Fruit fly (Drosophila melanogaster) whole organism, embryonic: ENCODE results near the gene klar.

Experiments used
- Asciz ChIP-seq: fragments of 200-800 bp; sonication (Bioruptor generic); optimal IDR thresholded peaks from 2 replicates; lab custom pipeline; 2017; ENCODE audit warnings: missing biosample characterization, mild to moderate bottlenecking, missing genetic modification characterization, missing genetic modification reagents
- BtbVII ChIP-seq: fragments of 200-800 bp; sonication (Bioruptor generic); optimal IDR thresholded peaks from 3 replicates; lab custom pipeline; 2017; ENCODE audit warnings: missing biosample characterization, mild to moderate bottlenecking, missing genetic modification characterization
- CG10366 ChIP-seq: fragments of 200-800 bp; sonication (Bioruptor generic); IDR thresholded peaks from 2 replicates; pipeline ENCODE4 v1.3.6; 2022; ENCODE audit warnings: missing biosample characterization, missing genetic modification characterization
- CG10565 ChIP-seq: fragments of 200-800 bp; sonication (Bioruptor generic); optimal IDR thresholded peaks from 3 replicates; lab custom pipeline; 2016; ENCODE audit warnings: missing biosample characterization, mild to moderate bottlenecking, missing genetic modification characterization
- CG10654 ChIP-seq: fragments of 200-800 bp; sonication (Bioruptor generic); optimal IDR thresholded peaks from 2 replicates; lab custom pipeline; 2016; ENCODE audit warnings: missing biosample characterization, missing genetic modification characterization
- CG12071 ChIP-seq: fragments of 200-800 bp; sonication (Bioruptor generic); optimal IDR thresholded peaks from 3 replicates; lab custom pipeline; 2018; ENCODE audit warnings: missing biosample characterization, mild to moderate bottlenecking, missing genetic modification characterization
- CG14014 ChIP-seq: fragments of 200-800 bp; sonication (Bioruptor generic); IDR thresholded peaks from 2 replicates; pipeline ENCODE4 v1.3.6; 2022; ENCODE audit warnings: missing biosample characterization, missing genetic modification characterization
- CG14710 ChIP-seq: fragments of 200-800 bp; sonication (Bioruptor generic); optimal IDR thresholded peaks from 3 replicates; lab custom pipeline; 2019; ENCODE audit warnings: missing biosample characterization, mild to moderate bottlenecking, missing genetic modification characterization, moderate library complexity
- CG15601 ChIP-seq: fragments of 200-800 bp; sonication (Bioruptor generic); optimal IDR thresholded peaks from 3 replicates; lab custom pipeline; 2019; ENCODE audit warnings: missing biosample characterization, mild to moderate bottlenecking, missing genetic modification characterization, moderate library complexity
- CG1647 ChIP-seq: fragments of 200-800 bp; sonication (Bioruptor generic); optimal IDR thresholded peaks from 3 replicates; lab custom pipeline; 2016; ENCODE audit warnings: missing biosample characterization, missing genetic modification characterization
- CG17568 ChIP-seq: fragments of 200-800 bp; sonication (Bioruptor generic); optimal IDR thresholded peaks from 2 replicates; lab custom pipeline; 2018; ENCODE audit warnings: missing biosample characterization, mild to moderate bottlenecking, missing genetic modification characterization, moderate library complexity
- CG2129 ChIP-seq: fragments of 200-800 bp; sonication (Bioruptor generic); IDR thresholded peaks from 2 replicates; pipeline ENCODE4 v1.3.6; 2022; ENCODE audit warnings: missing biosample characterization, missing genetic modification characterization; ENCODE audit not compliant: partially characterized antibody
- CG33557 ChIP-seq: fragments of 200-800 bp; sonication (Bioruptor generic); optimal IDR thresholded peaks from 2 replicates; lab custom pipeline; 2019; ENCODE audit warnings: missing biosample characterization, mild to moderate bottlenecking, missing genetic modification characterization, moderate library complexity
- CG3407 ChIP-seq: fragments of 200-800 bp; sonication (Bioruptor generic); optimal IDR thresholded peaks from 2 replicates; lab custom pipeline; 2018; ENCODE audit warnings: missing biosample characterization, mild to moderate bottlenecking, missing genetic modification characterization
- CG3838 ChIP-seq: fragments of 200-800 bp; sonication (Bioruptor generic); optimal IDR thresholded peaks from 3 replicates; lab custom pipeline; 2016; ENCODE audit warnings: missing biosample characterization, missing genetic modification characterization
- CG4730 ChIP-seq: fragments of 200-800 bp; sonication (Bioruptor generic); IDR thresholded peaks from 2 replicates; pipeline ENCODE4 v1.3.6; 2022; ENCODE audit warnings: missing biosample characterization, missing genetic modification characterization
- CG8290 ChIP-seq, 3 experiments: fragments of 200-800 bp; sonication (Bioruptor generic); optimal IDR thresholded peaks; 2 replicates each; lab custom pipeline; 2016 to 2019; ENCODE audit warnings: missing biosample characterization in 3 of 3, missing genetic modification characterization in 3 of 3, mild to moderate bottlenecking in 2 of 3, moderate library complexity in 1 of 3
- CG8359 ChIP-seq: fragments of 200-800 bp; sonication (Bioruptor generic); optimal IDR thresholded peaks from 2 replicates; lab custom pipeline; 2017; ENCODE audit warnings: missing biosample characterization, mild to moderate bottlenecking, missing genetic modification characterization, borderline replicate concordance
- CG9797 ChIP-seq: fragments of 200-800 bp; sonication (Bioruptor generic); optimal IDR thresholded peaks from 3 replicates; lab custom pipeline; 2018; ENCODE audit warnings: missing biosample characterization, mild to moderate bottlenecking, missing genetic modification characterization
- Chrac-16 ChIP-seq: fragments of 200-800 bp; sonication (Bioruptor generic); optimal IDR thresholded peaks from 3 replicates; lab custom pipeline; 2016; ENCODE audit warnings: missing biosample characterization, missing genetic modification characterization
- CrebB ChIP-seq: fragments of 200-800 bp; sonication (Bioruptor generic); optimal IDR thresholded peaks from 3 replicates; lab custom pipeline; 2018; ENCODE audit warnings: missing biosample characterization, mild to moderate bottlenecking, missing genetic modification characterization
- Dref ChIP-seq: fragments of 200-800 bp; sonication (Bioruptor generic); IDR thresholded peaks from 2 replicates; pipeline ENCODE4 v1.3.6; 2022; ENCODE audit warnings: missing biosample characterization, missing genetic modification characterization
- Fer1 ChIP-seq: fragments of 200-800 bp; sonication (Bioruptor generic); optimal IDR thresholded peaks from 2 replicates; lab custom pipeline; 2017; ENCODE audit warnings: missing biosample characterization, mild to moderate bottlenecking, missing genetic modification characterization
- HLH3B ChIP-seq: fragments of 200-800 bp; sonication (Bioruptor generic); IDR thresholded peaks from 2 replicates; pipeline ENCODE4 v1.3.6; 2022; ENCODE audit warnings: missing biosample characterization, missing genetic modification characterization
- HLH4C ChIP-seq: fragments of 200-800 bp; sonication (Bioruptor generic); IDR thresholded peaks from 3 replicates; pipeline ENCODE4 v1.3.6; 2022; ENCODE audit warnings: missing biosample characterization, missing genetic modification characterization; ENCODE audit not compliant: partially characterized antibody
- HmgZ ChIP-seq: fragments of 200-800 bp; sonication (Bioruptor generic); optimal IDR thresholded peaks from 2 replicates; lab custom pipeline; 2018; ENCODE audit warnings: missing biosample characterization, mild to moderate bottlenecking, missing genetic modification characterization
- Hmr ChIP-seq: fragments of 200-800 bp; sonication (Bioruptor generic); optimal IDR thresholded peaks from 3 replicates; lab custom pipeline; 2017; ENCODE audit warnings: mild to moderate bottlenecking, missing biosample characterization, missing genetic modification reagents, missing genetic modification characterization
- Med ChIP-seq: fragments of 200-800 bp; sonication (Bioruptor generic); peaks from one replicate; lab custom pipeline; 2016; ENCODE audit warnings: missing biosample characterization, missing genetic modification characterization, mild to moderate bottlenecking, inconsistent platforms, moderate library complexity
- Meics ChIP-seq: fragments of 200-800 bp; sonication (Bioruptor generic); optimal IDR thresholded peaks from 2 replicates; lab custom pipeline; 2017; ENCODE audit warnings: missing biosample characterization, mild to moderate bottlenecking, missing genetic modification characterization
- Mes4 ChIP-seq: fragments of 200-800 bp; sonication (Bioruptor generic); optimal IDR thresholded peaks from 2 replicates; lab custom pipeline; 2016; ENCODE audit warnings: missing biosample characterization, missing genetic modification characterization
- Ptx1 ChIP-seq: fragments of 200-800 bp; sonication (Bioruptor generic); IDR thresholded peaks from 2 replicates; pipeline ENCODE4 v1.3.6; 2022; ENCODE audit warnings: missing biosample characterization, missing genetic modification characterization
- Rfx ChIP-seq: fragments of 200-800 bp; sonication (Bioruptor generic); IDR thresholded peaks from 2 replicates; pipeline ENCODE4 v1.3.6; 2022; ENCODE audit warnings: missing biosample characterization, missing genetic modification characterization
- Sox100B ChIP-seq: fragments of 200-800 bp; sonication (Bioruptor generic); optimal IDR thresholded peaks from 3 replicates; lab custom pipeline; 2018; ENCODE audit warnings: missing biosample characterization, mild to moderate bottlenecking, missing genetic modification characterization
- bsh ChIP-seq, 2 experiments: fragments of 200-800 bp; sonication (Bioruptor generic); optimal IDR thresholded peaks; 2 replicates each; lab custom pipeline; 2017 to 2018; ENCODE audit warnings: mild to moderate bottlenecking in 2 of 2, missing biosample characterization in 2 of 2, missing genetic modification characterization in 2 of 2, moderate library complexity in 1 of 2
- btn ChIP-seq: fragments of 200-800 bp; sonication (Bioruptor generic); optimal IDR thresholded peaks from 2 replicates; lab custom pipeline; 2016; ENCODE audit warnings: missing biosample characterization, missing genetic modification characterization
- cato ChIP-seq: fragments of 200-800 bp; sonication (Bioruptor generic); optimal IDR thresholded peaks from 2 replicates; lab custom pipeline; 2016; ENCODE audit warnings: missing biosample characterization, missing genetic modification characterization, borderline replicate concordance
- chm ChIP-seq: fragments of 200-800 bp; sonication (Bioruptor generic); IDR thresholded peaks from 2 replicates; pipeline ENCODE4 v1.3.6; 2022; ENCODE audit warnings: missing biosample characterization, missing genetic modification characterization
- dan ChIP-seq: fragments of 200-800 bp; sonication (Bioruptor generic); IDR thresholded peaks from 2 replicates; pipeline ENCODE4 v1.3.6; 2022; ENCODE audit warnings: missing biosample characterization, missing genetic modification characterization
- eve ChIP-seq, 2 experiments: fragments of >200 bp; optimal IDR thresholded peaks; 2 replicates each; lab custom pipeline; 2017; ENCODE audit warnings: missing biosample characterization in 2 of 2, missing genetic modification characterization in 2 of 2
- exex ChIP-seq: fragments of 200-800 bp; sonication (Bioruptor generic); optimal IDR thresholded peaks from 4 replicates; lab custom pipeline; 2018; ENCODE audit warnings: missing biosample characterization, mild to moderate bottlenecking, missing genetic modification characterization, moderate library complexity
- fd64A ChIP-seq: fragments of 200-800 bp; sonication (Bioruptor generic); optimal IDR thresholded peaks from 3 replicates; lab custom pipeline; 2018; ENCODE audit warnings: missing biosample characterization, mild to moderate bottlenecking, missing genetic modification characterization
- gce ChIP-seq: fragments of 200-800 bp; sonication (Bioruptor generic); IDR thresholded peaks from 3 replicates; pipeline ENCODE4 v1.3.6; 2022; ENCODE audit warnings: missing biosample characterization, missing genetic modification characterization
- gem ChIP-seq: fragments of 200-800 bp; sonication (Bioruptor generic); optimal IDR thresholded peaks from 2 replicates; lab custom pipeline; 2019; ENCODE audit warnings: missing biosample characterization, mild to moderate bottlenecking, missing genetic modification characterization, moderate library complexity
- knrl ChIP-seq: fragments of 200-800 bp; sonication (Bioruptor generic); IDR thresholded peaks from 3 replicates; pipeline ENCODE4 v1.3.6; 2022; ENCODE audit warnings: missing biosample characterization, missing genetic modification characterization; ENCODE audit not compliant: partially characterized antibody
- lab ChIP-seq: fragments of 200-800 bp; sonication (Bioruptor generic); optimal IDR thresholded peaks from 3 replicates; lab custom pipeline; 2017; ENCODE audit warnings: missing biosample characterization, missing genetic modification characterization, mild to moderate bottlenecking, moderate library complexity, missing genetic modification reagents
- mirr ChIP-seq: fragments of 200-800 bp; sonication (Bioruptor generic); optimal IDR thresholded peaks from 3 replicates; lab custom pipeline; 2018; ENCODE audit warnings: missing biosample characterization, mild to moderate bottlenecking, missing genetic modification characterization
- onecut ChIP-seq: fragments of 200-800 bp; sonication (Bioruptor generic); IDR thresholded peaks from 2 replicates; pipeline ENCODE4 v1.3.6; 2022; ENCODE audit warnings: missing biosample characterization, missing genetic modification characterization
- slou ChIP-seq: fragments of 200-800 bp; sonication (Bioruptor generic); optimal IDR thresholded peaks from 3 replicates; lab custom pipeline; 2016; ENCODE audit warnings: missing biosample characterization, missing genetic modification characterization
- ssp ChIP-seq: fragments of 200-800 bp; sonication (Bioruptor generic); IDR thresholded peaks from 2 replicates; pipeline ENCODE4 v1.3.6; 2022; ENCODE audit warnings: missing biosample characterization, missing genetic modification characterization
- ttk ChIP-seq: fragments of 200-800 bp; sonication (Bioruptor generic); IDR thresholded peaks from 2 replicates; pipeline ENCODE4 v2.1.2; 2022; ENCODE audit warnings: missing biosample characterization, missing genetic modification characterization

The klar gene

dm6 chr3L:483818-484217 lies 56.6 kb downstream of the klar start (continued):
- no peak for TF ChIP-seq Rfx (GFP tag; lab: Robert Waterston, UW)
- TF ChIP-seq Meics (GFP tag; lab: Kevin White, UChicago): peak; percentile 4
- peak in 1 of 2 experiments; percentile 11 for TF ChIP-seq bsh (GFP tag; optimal IDR thresholded peaks at IDR 0.05; lab: Kevin White, UChicago)
- TF ChIP-seq Ptx1 (GFP tag; lab: Robert Waterston, UW): no peak
- TF ChIP-seq CG8359: no peak
- TF ChIP-seq Asciz: peak; percentile 53
- no peak for TF ChIP-seq gce (GFP tag; lab: Robert Waterston, UW)
- peak; percentile 68 for TF ChIP-seq lab (GFP tag; lab: Kevin White, UChicago)
- TF ChIP-seq CG3838 (GFP tag; lab: Kevin White, UChicago): no peak
- TF ChIP-seq CG10565 (GFP tag; lab: Kevin White, UChicago): no peak
- TF ChIP-seq HLH3B (GFP tag; lab: Robert Waterston, UW): 0 out of 2 replicates have a peak, but pooled peaks have one; percentile 23
- no peak for TF ChIP-seq CG8290 (GFP tag; optimal IDR thresholded peaks at IDR 0.05; lab: Kevin White, UChicago)
- peak in 1 of 2 experiments; percentile 38 for TF ChIP-seq CG8290 (tag; optimal IDR thresholded peaks at IDR 0.05; lab: Kevin White, UChicago)
- no peak for TF ChIP-seq btn (GFP tag; lab: Kevin White, UChicago)
- TF ChIP-seq CG12071 (GFP tag; lab: Kevin White, UChicago): peak; percentile 33
- TF ChIP-seq HmgZ (tag; lab: Kevin White, UChicago): no peak
- TF ChIP-seq CG14014: peak; percentile 33; the same call in 1 of the 2 replicates
- 0 out of 2 replicates have a peak, but pooled peaks have one; percentile 15 for TF ChIP-seq onecut (GFP tag; lab: Robert Waterston, UW)
- no peak for TF ChIP-seq fd64A (GFP tag; lab: Kevin White, UChicago)
- TF ChIP-seq CG33557: peak; percentile 40
- no peak for TF ChIP-seq ssp (GFP tag; lab: Robert Waterston, UW)
- no peak for TF ChIP-seq chm
- TF ChIP-seq CG9797 (GFP tag; lab: Kevin White, UChicago): no peak
- peak; percentile 7 for TF ChIP-seq Hmr (GFP tag; lab: Kevin White, UChicago)
- TF ChIP-seq Sox100B: peak; percentile 5
- peak; percentile 79 for TF ChIP-seq Med (GFP tag; lab: Kevin White, UChicago)
- TF ChIP-seq CG2129 (GFP tag; lab: Robert Waterston, UW): no peak
- TF ChIP-seq HLH4C: no peak
- no peak for TF ChIP-seq dan
- peak; percentile 32 for TF ChIP-seq Fer1 (GFP tag; lab: Kevin White, UChicago)
- TF ChIP-seq CrebB: peak; percentile 2
- no peak for TF ChIP-seq CG1647 (GFP tag; lab: Kevin White, UChicago)
- TF ChIP-seq eve (GFP tag; optimal IDR thresholded peaks at IDR 0.05; lab: Kevin White, UChicago): peak in 1 of 2 experiments; percentile 16
- peak; percentile 60 for TF ChIP-seq CG17568
- no peak for TF ChIP-seq CG14710 (tag; lab: Kevin White, UChicago)
- no peak for TF ChIP-seq CG10366 (GFP tag; lab: Robert Waterston, UW)
- TF ChIP-seq Chrac-16 (GFP tag; lab: Kevin White, UChicago): no peak
- no peak for TF ChIP-seq knrl (GFP tag; lab: Robert Waterston, UW)
- no peak for TF ChIP-seq CG4730 (GFP tag; lab: Robert Waterston, UW)
- no peak for TF ChIP-seq ttk (GFP tag; lab: Robert Waterston, UW)
- peak; percentile 37 for TF ChIP-seq CG15601 (tag; lab: Kevin White, UChicago)
- TF ChIP-seq CG10654 (GFP tag; lab: Kevin White, UChicago): no peak
- TF ChIP-seq slou: no peak
- no peak for TF ChIP-seq Dref
- no peak for TF ChIP-seq CG3407 (GFP tag; lab: Kevin White, UChicago)
- peak; percentile 35 for TF ChIP-seq exex (tag; lab: Kevin White, UChicago)
- no peak for TF ChIP-seq Mes4 (GFP tag; lab: Kevin White, UChicago)
- TF ChIP-seq cato (GFP tag; lab: Kevin White, UChicago): no peak
- TF ChIP-seq mirr (GFP tag; lab: Kevin White, UChicago): peak; percentile 26
- no peak for TF ChIP-seq BtbVII (GFP tag; lab: Kevin White, UChicago)
- peak; percentile 20 for TF ChIP-seq gem (tag; lab: Kevin White, UChicago)
